Worm (Caenorhabditis elegans): ENCODE measurements around the gene F11C7.7.

DNA sequence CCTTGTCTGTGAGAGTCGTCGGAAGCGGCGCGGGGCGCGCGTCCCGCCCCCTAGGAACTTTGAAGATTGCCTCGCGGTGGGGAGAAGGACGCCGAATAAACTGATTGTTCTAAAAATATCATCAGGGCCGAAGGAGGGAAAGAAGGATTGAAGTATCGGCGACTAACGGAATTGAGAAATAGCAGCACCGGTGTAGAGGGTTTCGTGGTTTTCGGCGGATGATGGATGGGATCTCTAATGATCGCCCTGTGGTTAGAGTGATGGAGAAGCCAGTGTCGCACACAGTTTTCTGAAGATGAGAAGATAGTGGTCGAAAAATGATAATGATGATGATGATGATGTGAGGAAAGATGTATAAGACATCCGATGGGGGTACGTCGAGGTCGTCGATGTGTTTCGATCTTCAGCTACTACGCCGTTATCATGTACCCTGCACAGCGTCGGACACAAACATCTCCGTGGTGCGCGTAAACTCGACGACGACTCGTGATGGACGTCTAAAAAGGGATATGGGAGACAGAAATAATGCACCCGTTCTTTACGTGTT lies 23.2 kb downstream of the F11C7.7 start, which contains the start of gene osm-11:
- TF ChIP-seq C16A3.4 (tag; optimal IDR thresholded peaks at IDR 0.05) (no peak), elt-2 (tag; optimal IDR thresholded peaks at IDR 0.05) (no peak), lin-13 (GFP tag; optimal IDR thresholded peaks at IDR 0.05) (no peak), unc-62 (GFP tag; optimal IDR thresholded peaks at IDR 0.05) (no peak), pqm-1 (tag; optimal IDR thresholded peaks at IDR 0.05) (no peak)

All from whole organism, L1 larva.